Worm (Caenorhabditis elegans) whole organism, L1 larva: ENCODE measurements around the gene R01H10.4.

Experiments
- aly-2 ChIP-seq: fragments of 150-350 bp; optimal IDR thresholded peaks from 2 replicates; lab custom pipeline; 2014; ENCODE audit warnings: missing biosample characterization, missing genetic modification characterization
- ceh-82 ChIP-seq, 3 experiments: fragments of 150-350 bp in 1 of 3; sonication (generic microtip) in 2 of 3; optimal IDR thresholded peaks; 2 replicates each; lab custom pipeline; 2014 to 2017; ENCODE audit warnings: missing biosample characterization in 3 of 3, missing genetic modification characterization in 3 of 3
- irx-1 ChIP-seq: sonication (generic microtip); optimal IDR thresholded peaks from 2 replicates; lab custom pipeline; 2016; ENCODE audit warnings: missing genetic modification characterization, missing compliant biosample characterization
- lin-13 ChIP-seq: fragments of 150-350 bp; optimal IDR thresholded peaks from 2 replicates; lab custom pipeline; 2014; ENCODE audit warnings: missing biosample characterization, missing genetic modification reagents, missing genetic modification characterization
- lin-39 ChIP-seq: fragments of 150-350 bp; optimal IDR thresholded peaks from 2 replicates; lab custom pipeline; 2014; ENCODE audit warnings: missing biosample characterization, missing genetic modification reagents, missing genetic modification characterization
- mdl-1 ChIP-seq, 2 experiments: fragments of 150-350 bp; optimal IDR thresholded peaks; 2 replicates each; lab custom pipeline; 2014 to 2017; ENCODE audit warnings: missing biosample characterization in 2 of 2, missing genetic modification characterization in 2 of 2, inconsistent platforms in 1 of 2
- nhr-12 ChIP-seq: sonication (generic microtip); optimal IDR thresholded peaks from 2 replicates; lab custom pipeline; 2017; ENCODE audit warnings: missing biosample characterization, missing genetic modification characterization
- nhr-19 ChIP-seq: fragments of 200-800 bp; sonication (Bioruptor generic); conservative IDR thresholded peaks from 2 replicates; pipeline ENCODE4 v1.3.6; 2022; ENCODE audit warnings: missing genetic modification characterization, missing compliant biosample characterization
- nhr-77 ChIP-seq: fragments of 150-350 bp; optimal IDR thresholded peaks from 2 replicates; lab custom pipeline; 2014; ENCODE audit warnings: missing biosample characterization, missing genetic modification characterization
- nhr-90 ChIP-seq: sonication (generic microtip); optimal IDR thresholded peaks from 2 replicates; lab custom pipeline; 2016; ENCODE audit warnings: mild to moderate bottlenecking, missing genetic modification characterization, missing compliant biosample characterization; ENCODE audit not compliant: poor library complexity
- sox-4 ChIP-seq: sonication (generic microtip); optimal IDR thresholded peaks from 2 replicates; lab custom pipeline; 2016; ENCODE audit warnings: missing genetic modification characterization, missing compliant biosample characterization
- sup-37 ChIP-seq: fragments of 200-800 bp; sonication (Bioruptor generic); optimal IDR thresholded peaks from 2 replicates; lab custom pipeline; 2018; ENCODE audit warnings: mild to moderate bottlenecking, missing genetic modification characterization, missing compliant biosample characterization
- unc-62 ChIP-seq: fragments of 150-350 bp; optimal IDR thresholded peaks from 2 replicates; lab custom pipeline; 2014; ENCODE audit warnings: missing biosample characterization, missing genetic modification reagents, missing genetic modification characterization
- zag-1 ChIP-seq: fragments of 150-350 bp; optimal IDR thresholded peaks from 2 replicates; lab custom pipeline; 2014; ENCODE audit warnings: missing biosample characterization, missing genetic modification characterization

ce11 chrIII:10305295-10305694 lies 50.7 kb downstream of the R01H10.4 start:
- no peak for TF ChIP-seq unc-62 (GFP tag; lab: Kevin White, UChicago)
- TF ChIP-seq nhr-90 (tag; lab: Kevin White, UChicago) = no peak
- no peak for TF ChIP-seq nhr-19 (GFP tag; lab: Robert Waterston, UW)
- TF ChIP-seq sup-37 (GFP tag; lab: Kevin White, UChicago) = no peak
- no peak for TF ChIP-seq lin-13 (GFP tag; lab: Kevin White, UChicago)
- no peak for TF ChIP-seq ceh-82 (tag; optimal IDR thresholded peaks at IDR 0.05; lab: Kevin White, UChicago)
- no peak for TF ChIP-seq nhr-77
- TF ChIP-seq zag-1 (tag; lab: Kevin White, UChicago) = no peak
- TF ChIP-seq sox-4 (tag; lab: Kevin White, UChicago) = no peak
- TF ChIP-seq lin-39 (tag; lab: Kevin White, UChicago) = no peak
- TF ChIP-seq irx-1 = no peak
- no peak for TF ChIP-seq nhr-12 (tag; lab: Kevin White, UChicago)
- no peak for TF ChIP-seq mdl-1 (tag; optimal IDR thresholded peaks at IDR 0.05; lab: Kevin White, UChicago)
- no peak for TF ChIP-seq aly-2 (tag; lab: Kevin White, UChicago)
